Worm (Caenorhabditis elegans) whole organism, midembryonic: ENCODE results near the gene cpt-6.

Source experiments
- cog-1 ChIP-seq: sonication (generic microtip); optimal IDR thresholded peaks from 2 replicates; lab custom pipeline; 2016; ENCODE audit warnings: missing genetic modification characterization, missing compliant biosample characterization
- med-1 ChIP-seq: sonication (generic microtip); optimal IDR thresholded peaks from 2 replicates; lab custom pipeline; 2017; ENCODE audit warnings: missing genetic modification characterization, mild to moderate bottlenecking, missing compliant biosample characterization, antibody characterized with exemption, missing genetic modification reagents; ENCODE audit not compliant: insufficient read depth
- ref-1 ChIP-seq: fragments of 200-800 bp; sonication (Bioruptor generic); conservative IDR thresholded peaks from 2 replicates; pipeline ENCODE4 v1.3.6; 2022; ENCODE audit warnings: missing genetic modification reagents, missing genetic modification characterization, missing compliant biosample characterization

DNA sequence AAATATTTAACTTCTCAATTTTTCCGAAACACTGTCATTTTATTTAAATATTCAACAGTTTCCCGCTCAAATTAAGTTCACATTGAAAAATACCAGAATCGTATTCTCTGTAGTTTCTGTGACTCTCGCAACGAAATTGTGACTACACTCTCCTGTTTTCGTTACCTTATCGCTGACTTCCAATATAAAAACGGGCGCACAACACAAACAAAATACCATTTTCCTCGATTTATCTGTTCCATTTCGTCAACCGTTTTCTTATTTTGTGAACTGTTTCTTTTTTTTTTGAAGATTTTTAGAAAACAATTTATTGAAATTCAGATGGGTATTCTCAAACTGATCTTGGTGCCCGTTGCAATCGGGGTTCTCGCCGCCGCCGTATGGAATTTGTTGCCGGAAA, 5.2 kb upstream of the cpt-6 start, which contains the start of gene W01A11.1:
- TF ChIP-seq cog-1 (tag; lab: Kevin White, UChicago) = no peak
- TF ChIP-seq ref-1 (GFP tag; lab: Robert Waterston, UW) = no peak
- no peak for TF ChIP-seq med-1 (GFP tag; lab: Kevin White, UChicago)
